Worm (Caenorhabditis elegans): Measurements from ENCODE around the gene F07D3.3.

- TF ChIP-seq nhr-23 (tag; optimal IDR thresholded peaks at IDR 0.05) (no peak), ceh-82 (tag; optimal IDR thresholded peaks at IDR 0.05) (no peak), nhr-12 (tag; optimal IDR thresholded peaks at IDR 0.05) (no peak), R02D3.7 (tag; optimal IDR thresholded peaks at IDR 0.05) (no peak), unc-39 (tag; optimal IDR thresholded peaks at IDR 0.05) (no peak), lin-11 (tag; optimal IDR thresholded peaks at IDR 0.05) (no peak), ama-1 (optimal IDR thresholded peaks at IDR 0.05) (no peak), unc-55 (GFP tag; optimal IDR thresholded peaks at IDR 0.05) (no peak), nhr-77 (tag; optimal IDR thresholded peaks at IDR 0.05) (no peak)
These were observed 39.0 kb downstream of the F07D3.3 start for ce11 chrV:9423539-9423938.

Measured in whole organism, L2 larva.